Worm (Caenorhabditis elegans): ENCODE data around the gene nhr-175.

nhr-175 gene

DNA sequence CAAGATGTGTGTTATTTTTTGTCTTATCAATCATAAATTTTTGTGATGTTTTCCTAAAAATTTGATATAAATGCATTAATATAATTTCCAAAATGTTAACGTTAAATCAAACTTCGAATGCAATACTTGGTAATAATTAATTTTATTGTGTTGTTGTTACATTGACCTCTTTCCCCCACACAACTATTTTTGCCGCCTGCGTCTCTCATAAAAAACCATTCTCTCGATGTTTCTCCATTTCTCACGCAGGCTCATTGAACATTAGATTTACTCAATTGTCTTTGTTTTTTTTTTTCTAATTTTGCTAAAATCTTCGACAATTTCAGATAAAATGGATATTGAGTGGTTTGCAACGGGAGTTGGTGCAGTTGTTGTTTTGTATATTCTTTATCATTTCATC is 39.7 kb downstream of the nhr-175 start, which contains the start of gene stdh-1:
Gene stdh-1, plus strand, starts transcription at position 327 of the 400 bp plus-strand sequence.
- TF ChIP-seq dsc-1 (tag; optimal IDR thresholded peaks at IDR 0.05) (no peak), nhr-71 (tag; optimal IDR thresholded peaks at IDR 0.05) (peak; percentile 32), isw-1 (GFP tag; IDR thresholded peaks at IDR 0.05) (no peak), skn-1 (tag; optimal IDR thresholded peaks at IDR 0.05) (no peak), aly-2 (tag; optimal IDR thresholded peaks at IDR 0.05) (no peak), nhr-11 (tag; optimal IDR thresholded peaks at IDR 0.05) (no peak), efl-1 (optimal IDR thresholded peaks at IDR 0.05) (peak in 1 of 2 experiments; percentile 0), efl-1 (GFP tag; optimal IDR thresholded peaks at IDR 0.05 in 1 of 2) (peak in 1 of 2 experiments; percentile 61), fkh-10 (GFP tag; optimal IDR thresholded peaks at IDR 0.05) (no peak), lin-15B (tag; optimal IDR thresholded peaks at IDR 0.05) (no peak), elt-3 (tag; optimal IDR thresholded peaks at IDR 0.05) (no peak), snu-23 (GFP tag; optimal IDR thresholded peaks at IDR 0.05) (peak; percentile 25), irx-1 (tag; optimal IDR thresholded peaks at IDR 0.05) (no peak), nhr-12 (tag; optimal IDR thresholded peaks at IDR 0.05) (no peak), unc-62 (GFP tag; optimal IDR thresholded peaks at IDR 0.05) (no peak), lin-14 (GFP tag; optimal IDR thresholded peaks at IDR 0.05) (peak; percentile 69), blmp-1 (tag; optimal IDR thresholded peaks at IDR 0.05) (peak; percentile 15), tlp-1 (tag; optimal IDR thresholded peaks at IDR 0.05) (no peak), ets-5 (GFP tag; IDR thresholded peaks at IDR 0.05) (no peak), ces-1 (GFP tag; optimal IDR thresholded peaks at IDR 0.05) (no peak), C16A3.4 (tag; optimal IDR thresholded peaks at IDR 0.05) (peak; percentile 5), mef-2 (tag; optimal IDR thresholded peaks at IDR 0.05) (no peak), mep-1 (tag; optimal IDR thresholded peaks at IDR 0.05) (peak; percentile 35), lin-13 (GFP tag; optimal IDR thresholded peaks at IDR 0.05) (no peak), efl-3 (GFP tag; optimal IDR thresholded peaks at IDR 0.05) (no peak), tbx-2 (tag; optimal IDR thresholded peaks at IDR 0.05) (no peak)

DNA sequence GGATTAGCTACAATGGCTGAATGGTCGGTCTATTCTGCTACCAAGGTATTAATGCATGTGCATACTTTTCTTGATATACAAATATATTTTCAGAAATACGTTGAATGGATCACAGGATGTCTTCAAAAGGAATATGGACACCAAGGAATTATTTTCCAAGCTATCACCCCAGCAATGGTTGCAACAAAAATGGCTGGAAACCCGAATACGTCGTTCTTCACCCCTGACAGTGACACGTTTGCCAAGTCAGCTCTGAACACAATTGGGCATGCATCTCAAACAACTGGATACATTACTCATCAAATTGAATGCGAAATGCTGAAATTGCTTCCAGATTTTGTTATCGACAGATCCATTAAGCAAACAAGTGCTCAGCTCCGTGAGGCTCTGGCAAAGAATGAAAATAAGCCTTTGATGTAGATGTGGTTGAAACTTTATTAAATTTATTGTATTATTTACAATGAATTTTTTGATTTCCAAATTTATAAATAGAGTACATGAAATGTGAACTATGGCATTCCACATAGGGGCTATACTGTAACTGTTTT is 41.1 kb downstream of the nhr-175 start:
- TF ChIP-seq lir-3 (tag; optimal IDR thresholded peaks at IDR 0.05; ENCODE audit: poor library complexity) (peak; percentile 47), skn-1 (tag; optimal IDR thresholded peaks at IDR 0.05) (no peak), nhr-84 (tag; optimal IDR thresholded peaks at IDR 0.05) (no peak), efl-1 (optimal IDR thresholded peaks at IDR 0.05) (no peak), efl-1 (GFP tag; optimal IDR thresholded peaks at IDR 0.05 in 1 of 2) (peak in 1 of 2 experiments; percentile 96), ama-1 (optimal IDR thresholded peaks at IDR 0.05) (peak; percentile 96), dpl-1 (GFP tag; optimal IDR thresholded peaks at IDR 0.05) (peak in 1 of 3 experiments; percentile 6), lsy-2 (tag; optimal IDR thresholded peaks at IDR 0.05) (peak in 1 of 2 experiments; percentile 45), zip-4 (GFP tag; optimal IDR thresholded peaks at IDR 0.05) (no peak), snu-23 (GFP tag; optimal IDR thresholded peaks at IDR 0.05) (peak; percentile 11), fkh-4 (tag; optimal IDR thresholded peaks at IDR 0.05; ENCODE audit: borderline replicate concordance) (no peak), unc-98 (GFP tag; IDR thresholded peaks at IDR 0.05) (no peak), ets-5 (GFP tag; IDR thresholded peaks at IDR 0.05) (no peak), xbp-1 (tag; optimal IDR thresholded peaks at IDR 0.05) (no peak), nhr-71 (tag; optimal IDR thresholded peaks at IDR 0.05) (peak; percentile 38), sup-37 (GFP tag; optimal IDR thresholded peaks at IDR 0.05) (no peak), nhr-20 (tag; optimal IDR thresholded peaks at IDR 0.05) (peak; percentile 7), unc-30 (tag; optimal IDR thresholded peaks at IDR 0.05) (no peak), C16A3.4 (tag; optimal IDR thresholded peaks at IDR 0.05) (peak; percentile 41), nhr-90 (tag; optimal IDR thresholded peaks at IDR 0.05; ENCODE audit: poor library complexity) (peak; percentile 64), alr-1 (tag; optimal IDR thresholded peaks at IDR 0.05; ENCODE audit: borderline replicate concordance) (no peak), rnt-1 (tag; optimal IDR thresholded peaks at IDR 0.05) (peak; percentile 8), ceh-90 (tag; optimal IDR thresholded peaks at IDR 0.05) (no peak), pax-3 (tag; optimal IDR thresholded peaks at IDR 0.05) (peak; percentile 82), Y116A8C.19 (tag; optimal IDR thresholded peaks at IDR 0.05; ENCODE audit: borderline replicate concordance) (no peak), hpl-2 (GFP tag; optimal IDR thresholded peaks at IDR 0.05) (peak; percentile 23), nhr-85 (tag) (peak; percentile 11), swsn-7 (tag; optimal IDR thresholded peaks at IDR 0.05) (no peak), dsc-1 (tag; optimal IDR thresholded peaks at IDR 0.05) (peak; percentile 35), lin-35 (GFP tag; optimal IDR thresholded peaks at IDR 0.05) (peak in 1 of 2 experiments; percentile 67), ces-1 (GFP tag; optimal IDR thresholded peaks at IDR 0.05) (no peak), nhr-47 (tag; optimal IDR thresholded peaks at IDR 0.05) (peak; percentile 52), mab-9 (GFP tag; IDR thresholded peaks at IDR 0.05) (no peak), nhr-19 (GFP tag; conservative IDR thresholded peaks at IDR 0.05) (peak; percentile 54), tbx-2 (tag; optimal IDR thresholded peaks at IDR 0.05) (no peak)

Measured in whole organism, L1 larva.